Worm (Caenorhabditis elegans) whole organism, young adult: Measurements from ENCODE around the gene egl-26.

Source experiments
- B0261.1 ChIP-seq: sonication (generic microtip); optimal IDR thresholded peaks from 2 replicates; lab custom pipeline; 2016; ENCODE audit warnings: mild to moderate bottlenecking, missing genetic modification characterization, moderate library complexity, missing compliant biosample characterization
- C17E4.6 ChIP-seq: fragments of 200-800 bp; sonication (Bioruptor generic); IDR thresholded peaks from 2 replicates; pipeline ENCODE4 v1.3.6; 2022; ENCODE audit warnings: missing genetic modification reagents, missing genetic modification characterization, missing compliant biosample characterization
- F37B4.10 ChIP-seq: fragments of 200-800 bp; sonication (Bioruptor generic); IDR thresholded peaks from 2 replicates; pipeline ENCODE4 v1.3.6; 2022; ENCODE audit warnings: missing genetic modification characterization, missing compliant biosample characterization
- F39B2.1 ChIP-seq: fragments of 200-800 bp; sonication (Bioruptor generic); IDR thresholded peaks from 2 replicates; pipeline ENCODE4 v1.3.6; 2022; ENCODE audit warnings: missing genetic modification reagents, missing genetic modification characterization, missing compliant biosample characterization
- F55B11.4 ChIP-seq: sonication (generic microtip); optimal IDR thresholded peaks from 2 replicates; lab custom pipeline; 2016; ENCODE audit warnings: missing compliant biosample characterization, missing genetic modification characterization, borderline replicate concordance; ENCODE audit not compliant: insufficient read depth
- Y53F4B.3 ChIP-seq: fragments of 200-800 bp; sonication (Bioruptor generic); IDR thresholded peaks from 2 replicates; pipeline ENCODE4 v1.3.6; 2022; ENCODE audit warnings: missing genetic modification reagents, missing genetic modification characterization, missing compliant biosample characterization
- aptf-2 ChIP-seq: fragments of 200-800 bp; sonication (Bioruptor generic); conservative IDR thresholded peaks from 2 replicates; pipeline ENCODE4 v1.3.6; 2022; ENCODE audit warnings: missing genetic modification reagents, missing genetic modification characterization, missing compliant biosample characterization
- bed-1 ChIP-seq: fragments of 200-800 bp; sonication (Bioruptor generic); IDR thresholded peaks from 2 replicates; pipeline ENCODE4 v1.3.6; 2022; ENCODE audit warnings: missing genetic modification reagents, missing genetic modification characterization, missing compliant biosample characterization
- ceh-100 ChIP-seq: fragments of 200-800 bp; sonication (Bioruptor generic); IDR thresholded peaks from 2 replicates; pipeline ENCODE4 v1.3.6; 2022; ENCODE audit warnings: missing genetic modification reagents, missing genetic modification characterization, missing compliant biosample characterization
- ceh-27 ChIP-seq: fragments of 200-800 bp; sonication (Bioruptor generic); optimal IDR thresholded peaks from 2 replicates; lab custom pipeline; 2018; ENCODE audit warnings: mild to moderate bottlenecking, missing genetic modification characterization, moderate library complexity, missing compliant biosample characterization
- ceh-40 ChIP-seq: fragments of 200-800 bp; sonication (Bioruptor generic); IDR thresholded peaks from 2 replicates; pipeline ENCODE4 v1.3.6; 2022; ENCODE audit warnings: missing genetic modification characterization, missing compliant biosample characterization
- ceh-79 ChIP-seq: sonication (generic microtip); optimal IDR thresholded peaks from 2 replicates; lab custom pipeline; 2017; ENCODE audit warnings: mild to moderate bottlenecking, missing genetic modification characterization, missing compliant biosample characterization
- chd-7 ChIP-seq: sonication (generic microtip); optimal IDR thresholded peaks from 2 replicates; lab custom pipeline; 2016; ENCODE audit warnings: mild to moderate bottlenecking, missing genetic modification characterization, moderate library complexity, missing compliant biosample characterization
- dox-1 ChIP-seq: fragments of 200-800 bp; sonication (Bioruptor generic); IDR thresholded peaks from 2 replicates; pipeline ENCODE4 v1.3.6; 2022; ENCODE audit warnings: missing genetic modification reagents, missing genetic modification characterization, missing compliant biosample characterization
- efl-1 ChIP-seq: fragments of 150-350 bp; optimal IDR thresholded peaks from 2 replicates; lab custom pipeline; 2014; ENCODE audit warnings: missing biosample characterization, missing genetic modification reagents, missing genetic modification characterization
- egl-18 ChIP-seq: fragments of 200-800 bp; sonication (Bioruptor generic); IDR thresholded peaks from 2 replicates; pipeline ENCODE4 v1.3.6; 2022; ENCODE audit warnings: missing genetic modification reagents, missing genetic modification characterization, missing compliant biosample characterization
- egl-44 ChIP-seq: fragments of 200-800 bp; sonication (Bioruptor generic); IDR thresholded peaks from 2 replicates; pipeline ENCODE4 v1.3.6; 2022; ENCODE audit warnings: missing genetic modification reagents, missing genetic modification characterization, missing compliant biosample characterization
- ekl-4 ChIP-seq: fragments of 200-800 bp; sonication (Bioruptor generic); IDR thresholded peaks from 2 replicates; pipeline ENCODE4 v1.3.6; 2022; ENCODE audit warnings: missing genetic modification reagents, missing genetic modification characterization, missing compliant biosample characterization
- ets-4 ChIP-seq: fragments of 200-800 bp; sonication (Bioruptor generic); optimal IDR thresholded peaks from 2 replicates; lab custom pipeline; 2018; ENCODE audit warnings: mild to moderate bottlenecking, missing genetic modification characterization, missing compliant biosample characterization
- gei-17 ChIP-seq: fragments of 200-800 bp; sonication (Bioruptor generic); optimal IDR thresholded peaks from 2 replicates; lab custom pipeline; 2018; ENCODE audit warnings: mild to moderate bottlenecking, missing genetic modification characterization, missing compliant biosample characterization
- hmg-1.2 ChIP-seq: fragments of 200-800 bp; sonication (Bioruptor generic); IDR thresholded peaks from 2 replicates; pipeline ENCODE4 v1.3.6; 2022; ENCODE audit warnings: missing genetic modification reagents, missing genetic modification characterization, missing compliant biosample characterization
- hsf-1 ChIP-seq: fragments of 200-800 bp; sonication (Bioruptor generic); IDR thresholded peaks from 2 replicates; pipeline ENCODE4 v1.3.6; 2022; ENCODE audit warnings: missing genetic modification reagents, missing genetic modification characterization, missing compliant biosample characterization
- let-526 ChIP-seq: fragments of 200-800 bp; sonication (Bioruptor generic); IDR thresholded peaks from 2 replicates; pipeline ENCODE4 v1.3.6; 2022; ENCODE audit warnings: missing genetic modification reagents, missing genetic modification characterization, missing compliant biosample characterization
- lin-35 ChIP-seq, 3 experiments: fragments of 150-350 bp in 2 of 3; sonication (generic microtip) in 1 of 3; optimal IDR thresholded peaks; 2 replicates each; lab custom pipeline; 2014 to 2018; ENCODE audit warnings: missing biosample characterization in 3 of 3, missing genetic modification characterization in 3 of 3, missing genetic modification reagents in 3 of 3
- lsl-1 ChIP-seq: fragments of 200-800 bp; sonication (Bioruptor generic); optimal IDR thresholded peaks from 2 replicates; lab custom pipeline; 2018; ENCODE audit warnings: mild to moderate bottlenecking, missing genetic modification characterization, moderate library complexity, missing compliant biosample characterization
- lsy-27 ChIP-seq: sonication (generic microtip); optimal IDR thresholded peaks from 2 replicates; lab custom pipeline; 2017; ENCODE audit warnings: missing genetic modification characterization, mild to moderate bottlenecking, missing compliant biosample characterization, antibody characterized with exemption, missing genotype, borderline replicate concordance; ENCODE audit not compliant: insufficient read depth
- madf-8 ChIP-seq: fragments of 200-800 bp; sonication (Bioruptor generic); conservative IDR thresholded peaks from 2 replicates; pipeline ENCODE4 v1.3.6; 2022; ENCODE audit warnings: missing genetic modification reagents, missing genetic modification characterization, missing compliant biosample characterization
- mel-28 ChIP-seq: sonication (generic microtip); optimal IDR thresholded peaks from 2 replicates; lab custom pipeline; 2016; ENCODE audit warnings: borderline replicate concordance, mild to moderate bottlenecking, missing genetic modification characterization, missing compliant biosample characterization
- nfya-1 ChIP-seq: sonication (generic microtip); optimal IDR thresholded peaks from 2 replicates; lab custom pipeline; 2017; ENCODE audit warnings: antibody characterized with exemption, missing compliant biosample characterization, missing genetic modification characterization, borderline replicate concordance; ENCODE audit not compliant: insufficient read depth
- nfyb-1 ChIP-seq: fragments of 200-800 bp; sonication (Bioruptor generic); IDR thresholded peaks from 2 replicates; pipeline ENCODE4 v1.3.6; 2022; ENCODE audit warnings: missing genetic modification reagents, missing genetic modification characterization, missing compliant biosample characterization
- nhr-80 ChIP-seq: sonication (generic microtip); optimal IDR thresholded peaks from 2 replicates; lab custom pipeline; 2016; ENCODE audit warnings: missing genetic modification characterization, missing compliant biosample characterization
- pbrm-1 ChIP-seq: fragments of 200-800 bp; sonication (Bioruptor generic); IDR thresholded peaks from 2 replicates; pipeline ENCODE4 v1.3.6; 2022; ENCODE audit warnings: missing genetic modification reagents, missing genetic modification characterization, missing compliant biosample characterization
- rcor-1 ChIP-seq: fragments of 200-800 bp; sonication (Bioruptor generic); IDR thresholded peaks from 2 replicates; pipeline ENCODE4 v1.3.6; 2022; ENCODE audit warnings: missing genetic modification reagents, missing genetic modification characterization, missing compliant biosample characterization
- rec-8 ChIP-seq, 2 experiments: sonication (generic microtip); optimal IDR thresholded peaks; 2 replicates each; lab custom pipeline; 2016; ENCODE audit warnings: mild to moderate bottlenecking in 2 of 2, missing genetic modification characterization in 2 of 2, missing genetic modification reagents in 2 of 2, missing genotype in 2 of 2, missing biosample characterization in 1 of 2, missing compliant biosample characterization in 1 of 2, moderate library complexity in 1 of 2
- rpc-1 ChIP-seq, 2 experiments: fragments of 150-350 bp in 1 of 2; sonication (generic microtip) in 1 of 2; optimal IDR thresholded peaks; 2 replicates each; lab custom pipeline; 2014 to 2018; ENCODE audit warnings: missing biosample characterization in 1 of 2, missing genetic modification characterization in 1 of 2, missing genetic modification reagents in 1 of 2, missing genotype in 1 of 2
- snpc-1.3 ChIP-seq: sonication (generic microtip); optimal IDR thresholded peaks from 2 replicates; lab custom pipeline; 2017; ENCODE audit warnings: missing genetic modification characterization, mild to moderate bottlenecking, missing compliant biosample characterization, antibody characterized with exemption, moderate library complexity, missing genotype, missing genetic modification reagents; ENCODE audit not compliant: insufficient read depth
- snpc-3.4 ChIP-seq: sonication (generic microtip); optimal IDR thresholded peaks from 2 replicates; lab custom pipeline; 2017; ENCODE audit warnings: missing genetic modification characterization, mild to moderate bottlenecking, missing compliant biosample characterization, antibody characterized with exemption, moderate library complexity, missing genotype, missing genetic modification reagents
- xnd-1 ChIP-seq: sonication (generic microtip); optimal IDR thresholded peaks from 2 replicates; lab custom pipeline; 2016; ENCODE audit warnings: missing genotype, missing genetic modification reagents, missing genetic modification characterization, missing compliant biosample characterization
- zfh-2 ChIP-seq: fragments of 200-800 bp; sonication (Bioruptor generic); conservative IDR thresholded peaks from 2 replicates; pipeline ENCODE4 v1.3.6; 2022; ENCODE audit warnings: missing genetic modification reagents, missing genetic modification characterization, missing compliant biosample characterization
- ztf-26 ChIP-seq: sonication (generic microtip); optimal IDR thresholded peaks from 2 replicates; lab custom pipeline; 2017; ENCODE audit warnings: missing genetic modification characterization, missing compliant biosample characterization
- ztf-3 ChIP-seq: fragments of 200-800 bp; sonication (Bioruptor generic); optimal IDR thresholded peaks from 2 replicates; lab custom pipeline; 2018; ENCODE audit warnings: mild to moderate bottlenecking, missing genetic modification characterization, missing compliant biosample characterization
- ztf-6 ChIP-seq: fragments of 200-800 bp; sonication (Bioruptor generic); IDR thresholded peaks from 2 replicates; pipeline ENCODE4 v1.3.6; 2022; ENCODE audit warnings: missing genetic modification reagents, missing genetic modification characterization, missing compliant biosample characterization

egl-26 gene

DNA sequence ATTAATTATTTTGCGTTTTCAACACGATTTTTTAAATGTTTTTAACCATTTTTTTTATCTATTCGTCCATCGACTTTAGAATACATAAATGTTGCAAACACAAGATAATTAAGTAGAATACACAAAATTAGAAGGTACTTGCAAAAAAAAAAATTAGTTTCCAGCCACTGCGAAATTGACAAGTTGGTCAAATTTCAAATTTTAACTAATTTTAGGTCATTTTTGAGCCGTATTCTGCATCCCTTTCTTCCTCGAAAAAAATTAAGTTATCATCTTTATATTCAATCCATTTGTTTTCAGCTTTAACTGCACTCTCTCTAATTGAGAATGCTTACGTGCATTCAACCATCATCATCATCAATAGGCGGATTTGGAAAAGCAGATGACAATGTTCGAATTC is at the start of gene egl-26:
egl-26 (plus strand) TSS at position 301 of the 400 bp plus-strand sequence.
- TF ChIP-seq lsy-27 (tag; lab: Kevin White, UChicago) (no peak), ceh-40 (no peak), nfyb-1 (GFP tag; lab: Robert Waterston, UW) (no peak), xnd-1 (tag; lab: Kevin White, UChicago) (no peak), nhr-80 (tag; lab: Kevin White, UChicago) (no peak), C17E4.6 (no peak), madf-8 (GFP tag; lab: Robert Waterston, UW) (no peak), F39B2.1 (GFP tag; lab: Robert Waterston, UW) (no peak), ztf-6 (GFP tag; lab: Robert Waterston, UW) (no peak), pbrm-1 (GFP tag; lab: Robert Waterston, UW) (no peak), rpc-1 (optimal IDR thresholded peaks at IDR 0.05; lab: Kevin White, UChicago) (no peak), rpc-1 (tag; optimal IDR thresholded peaks at IDR 0.05; lab: Kevin White, UChicago) (no peak), ceh-79 (tag; lab: Kevin White, UChicago) (no peak), rcor-1 (no peak)

DNA sequence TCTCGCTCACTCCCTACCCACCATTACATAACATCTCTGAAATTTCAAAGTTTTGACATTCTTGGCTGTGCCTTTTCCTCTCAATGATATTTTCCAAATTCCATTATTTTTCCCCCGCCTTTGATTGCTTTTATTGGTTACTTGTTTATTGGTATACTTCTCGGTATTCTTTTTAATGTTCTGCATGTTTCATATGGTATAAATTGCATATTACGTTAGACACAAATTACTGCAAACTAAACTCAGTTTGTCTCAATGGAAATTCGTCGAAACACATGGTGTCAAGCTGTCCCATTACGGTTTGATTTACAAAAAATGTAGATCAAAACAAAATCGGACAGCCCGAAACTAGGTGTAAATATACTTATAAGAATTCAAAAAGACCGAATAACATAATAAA is 47.5 kb upstream of the egl-26 start:
- TF ChIP-seq F55B11.4 (tag; lab: Kevin White, UChicago) (no peak), chd-7 (tag; lab: Kevin White, UChicago) (no peak), egl-18 (GFP tag; lab: Robert Waterston, UW) (no peak)

DNA sequence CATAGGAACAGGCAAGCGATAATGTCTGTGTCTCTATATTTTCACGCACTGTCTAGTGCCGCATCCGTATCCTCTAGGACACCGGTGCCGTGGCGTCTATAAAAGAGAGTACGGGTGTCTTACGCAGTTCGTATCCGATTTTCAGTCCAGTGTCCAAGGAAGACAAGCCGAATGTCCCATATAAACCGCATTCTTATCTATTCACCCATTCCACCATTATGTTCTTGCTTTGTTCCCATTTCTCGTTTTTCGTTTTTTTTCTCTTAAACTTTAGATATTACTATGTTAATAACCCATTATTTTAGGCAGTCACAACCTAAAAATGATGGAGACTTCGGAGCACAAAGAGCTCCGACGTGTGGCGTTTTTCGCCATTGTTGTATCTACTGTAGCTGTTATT is 46.4 kb upstream of the egl-26 start, which contains the start of gene sqt-2:
sqt-2 (plus strand) TSS at position 301 of the 400 bp plus-strand sequence.
- TF ChIP-seq ceh-27 (GFP tag; lab: Kevin White, UChicago) (no peak), ets-4 (GFP tag; lab: Kevin White, UChicago) (no peak), efl-1 (GFP tag; lab: Kevin White, UChicago) (no peak), let-526 (GFP tag; lab: Robert Waterston, UW) (no peak), F37B4.10 (no peak)

DNA sequence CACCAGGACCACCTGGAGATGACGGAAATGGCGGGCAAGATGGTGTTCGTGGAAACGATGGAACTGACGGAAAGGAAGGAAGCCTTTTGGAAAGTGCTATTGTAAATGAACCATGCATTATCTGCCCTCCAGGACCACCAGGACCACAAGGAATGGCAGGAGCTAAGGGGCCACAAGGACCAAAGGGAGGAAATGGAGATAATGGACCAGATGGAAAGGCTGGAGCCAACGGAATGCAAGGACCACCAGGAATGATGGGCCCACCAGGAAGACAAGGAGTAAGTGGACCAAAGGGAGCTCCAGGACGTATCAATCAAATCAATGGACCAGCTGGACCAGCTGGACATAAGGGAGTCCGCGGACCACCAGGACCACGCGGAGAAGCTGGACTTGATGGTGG is 45.7 kb upstream of the egl-26 start:
- TF ChIP-seq zfh-2 (GFP tag; lab: Robert Waterston, UW) (peak; percentile 68), ceh-40 (no peak), ztf-3 (GFP tag; lab: Kevin White, UChicago) (no peak), ztf-26 (no peak), dox-1 (GFP tag; lab: Robert Waterston, UW) (0 out of 2 replicates have a peak, but pooled peaks have one; percentile 12), snpc-3.4 (tag; lab: Kevin White, UChicago) (no peak), hsf-1 (0 out of 2 replicates have a peak, but pooled peaks have one; percentile 13)

DNA sequence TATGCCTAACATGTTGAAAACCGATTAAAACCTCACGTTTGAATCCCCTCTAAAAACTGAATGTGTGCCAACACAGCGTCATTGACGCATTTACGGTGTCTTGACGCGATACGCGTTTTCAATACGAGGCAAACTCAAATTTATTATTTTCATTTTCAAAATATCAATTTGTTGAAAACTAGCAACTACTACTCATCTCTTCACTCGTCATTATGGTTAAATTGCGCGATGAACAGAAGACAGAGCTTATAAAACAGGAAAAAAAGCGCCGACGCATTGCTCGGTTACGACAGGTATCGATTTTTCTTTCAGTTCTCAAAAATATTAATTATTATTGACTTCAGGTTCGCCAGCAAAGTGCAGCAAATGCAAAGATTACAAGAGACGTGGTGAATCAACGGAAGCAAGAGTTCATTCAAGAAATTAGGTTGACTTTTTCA is 44.9 kb upstream of the egl-26 start, which contains the start of gene enee-1:
enee-1 (plus strand) TSS at position 108 of the 440 bp plus-strand sequence.
- no peak for TF ChIP-seq mel-28 (tag; lab: Kevin White, UChicago)
- peak; percentile 1 to 83 (median 58) for TF ChIP-seq lin-35 (GFP tag; optimal IDR thresholded peaks at IDR 0.05; lab: Kevin White, UChicago)
- TF ChIP-seq gei-17 (GFP tag; lab: Kevin White, UChicago) = no peak
- no peak for TF ChIP-seq snpc-1.3 (tag; lab: Kevin White, UChicago)
- no peak for TF ChIP-seq B0261.1 (tag; lab: Kevin White, UChicago)
- TF ChIP-seq hmg-1.2 (GFP tag; lab: Robert Waterston, UW) = no peak; the same call in 1 of the 2 replicates
- TF ChIP-seq rec-8 (tag; optimal IDR thresholded peaks at IDR 0.05; lab: Kevin White, UChicago) = no peak
- no peak for TF ChIP-seq aptf-2 (GFP tag; lab: Robert Waterston, UW)
- no peak for TF ChIP-seq nhr-80 (tag; lab: Kevin White, UChicago)
- TF ChIP-seq bed-1 = no peak
- no peak for TF ChIP-seq ceh-100
- no peak for TF ChIP-seq nfya-1
- TF ChIP-seq Y53F4B.3 (GFP tag; lab: Robert Waterston, UW) = no peak
- TF ChIP-seq lsl-1 (GFP tag; lab: Kevin White, UChicago) = no peak
- TF ChIP-seq egl-44 = no peak
- 0 out of 2 replicates have a peak, but pooled peaks have one; percentile 51 for TF ChIP-seq ekl-4
